Worm (Caenorhabditis elegans): ENCODE data around the gene arl-5.

arl-5 gene

DNA sequence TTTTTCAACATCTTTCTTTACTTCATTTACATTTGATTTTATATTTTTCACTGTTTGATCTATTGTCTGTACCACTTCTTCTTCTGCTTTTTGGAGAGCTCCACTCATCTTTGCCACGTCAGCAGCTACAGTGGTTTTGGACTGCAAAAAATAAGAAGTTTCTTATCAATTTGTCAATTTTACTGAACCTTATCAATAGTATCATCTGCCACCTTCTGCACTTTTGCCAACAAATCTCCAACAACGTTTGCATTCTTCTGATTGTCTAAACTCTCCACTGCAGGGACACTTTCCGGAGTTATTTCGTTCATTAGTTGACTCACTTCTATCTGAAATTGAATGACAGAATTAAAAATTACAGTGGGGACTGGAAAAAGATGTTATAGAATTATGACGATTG, 36.3 kb upstream of the arl-5 start:
- TF ChIP-seq egl-5 (tag; optimal IDR thresholded peaks at IDR 0.05): no peak
- TF ChIP-seq fkh-10 (GFP tag; optimal IDR thresholded peaks at IDR 0.05): no peak
- TF ChIP-seq elt-1 (tag; optimal IDR thresholded peaks at IDR 0.05): no peak
- peak; percentile 37 for TF ChIP-seq pha-4 (tag; optimal IDR thresholded peaks at IDR 0.05)
- no peak for TF ChIP-seq ceh-82 (tag; optimal IDR thresholded peaks at IDR 0.05)
- TF ChIP-seq elt-2 (tag; optimal IDR thresholded peaks at IDR 0.05): peak; percentile 84
- TF ChIP-seq mml-1 (tag; optimal IDR thresholded peaks at IDR 0.05): no peak
- TF ChIP-seq pqm-1 (tag; optimal IDR thresholded peaks at IDR 0.05): peak; percentile 90
- TF ChIP-seq ztf-11 (tag; optimal IDR thresholded peaks at IDR 0.05): no peak

DNA sequence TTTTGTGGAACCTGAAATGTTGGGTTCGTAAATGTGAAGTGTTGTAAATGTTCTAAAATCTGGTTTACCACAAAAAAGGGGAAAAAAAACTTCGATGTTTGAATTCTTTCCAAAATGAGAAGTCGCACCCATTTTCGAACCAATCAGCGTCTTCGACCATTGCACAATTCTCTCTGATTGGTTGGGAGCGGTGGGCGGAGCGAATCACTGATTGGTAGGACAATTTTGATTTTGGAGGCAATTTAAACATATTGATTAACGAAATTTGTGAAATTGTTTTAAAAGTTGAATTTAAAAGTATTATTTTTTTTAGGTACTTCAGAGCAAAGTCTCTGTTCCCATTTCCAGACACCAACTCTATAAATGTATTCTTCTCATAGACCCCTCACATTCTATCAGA, 34.0 kb upstream of the arl-5 start:
- TF ChIP-seq aly-2 (tag; optimal IDR thresholded peaks at IDR 0.05) (no peak), nfya-1 (tag; optimal IDR thresholded peaks at IDR 0.05; ENCODE audit: insufficient read depth) (peak; percentile 83), ztf-11 (tag; optimal IDR thresholded peaks at IDR 0.05) (no peak), ceh-82 (tag; optimal IDR thresholded peaks at IDR 0.05) (no peak), pqm-1 (tag; optimal IDR thresholded peaks at IDR 0.05) (no peak), nhr-25 (tag; optimal IDR thresholded peaks at IDR 0.05) (no peak), elt-1 (tag; optimal IDR thresholded peaks at IDR 0.05) (no peak)

DNA sequence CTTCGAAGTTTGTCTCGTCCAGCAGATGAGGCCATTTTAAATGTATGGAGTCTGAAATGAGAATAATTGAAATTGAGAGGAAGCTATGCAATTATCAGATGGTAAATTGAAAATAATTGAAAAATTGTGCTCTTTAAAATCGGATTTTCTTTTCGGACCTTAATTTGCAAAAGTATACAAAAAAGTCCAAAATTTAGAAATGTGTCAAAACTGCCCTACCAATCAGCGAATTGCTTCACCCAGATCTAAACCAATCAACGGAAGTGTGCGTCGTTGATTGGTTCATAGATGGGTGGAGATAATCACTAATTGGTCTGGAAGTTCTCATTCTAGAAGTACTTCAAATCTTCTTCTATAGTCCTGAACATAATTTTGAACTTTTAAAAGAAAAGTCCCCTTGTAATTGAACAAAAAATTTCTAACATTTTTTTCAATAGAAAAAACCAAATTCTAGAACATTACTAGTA, 33.4 kb upstream of the arl-5 start, which contains the start of gene R10E11.5:
Gene R10E11.5 (minus strand): TSS at position 51 of the 467 bp plus-strand sequence.
- TF ChIP-seq lsy-12 (tag; optimal IDR thresholded peaks at IDR 0.05) (no peak), nfya-1 (tag; optimal IDR thresholded peaks at IDR 0.05; ENCODE audit: insufficient read depth) (peak; percentile 70)

DNA sequence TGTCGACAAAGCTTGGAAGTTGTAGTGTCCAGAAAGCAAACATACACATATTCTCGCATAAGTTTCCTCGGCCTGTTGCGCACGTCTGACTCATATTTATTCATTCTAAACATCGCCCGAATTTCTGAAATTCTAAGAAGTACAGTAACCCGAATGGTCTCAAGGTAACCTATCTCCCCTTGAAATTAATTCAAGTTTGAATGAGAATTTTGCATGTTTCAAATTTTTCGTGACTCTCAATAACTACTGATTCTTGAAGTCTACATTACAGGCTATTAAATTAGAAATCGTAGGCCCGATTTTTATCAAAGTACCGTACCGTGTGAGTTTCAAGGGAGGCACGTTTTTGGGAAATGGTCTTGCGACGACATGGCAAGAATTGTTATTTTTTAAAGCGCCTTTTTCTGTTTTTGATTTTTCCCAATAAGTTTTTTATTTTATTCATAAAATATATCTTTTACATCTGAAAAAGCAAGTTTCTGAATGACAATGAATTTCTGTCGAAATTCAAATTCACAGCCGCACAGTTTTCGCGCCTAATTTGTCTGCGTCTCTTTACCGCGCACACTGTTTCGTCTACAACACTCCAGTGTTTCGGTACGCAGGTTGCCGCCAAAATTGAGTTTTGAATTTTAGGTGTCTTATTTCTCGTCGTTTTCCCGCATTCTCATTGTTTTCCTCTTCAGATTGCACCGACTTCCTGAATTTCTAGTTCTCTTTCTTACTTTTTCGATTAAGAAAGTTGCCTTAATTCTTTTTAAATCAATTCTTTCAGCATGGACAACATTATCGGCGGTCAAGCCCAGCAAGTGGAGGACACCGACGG, 29.2 kb upstream of the arl-5 start, which contains the start of the genes R10E11.9 and mcm-6:
Gene R10E11.9 (minus strand): TSS at position 51 of the 826 bp plus-strand sequence.
Gene mcm-6 (plus strand): TSS at position 776 of the 826 bp plus-strand sequence.
- no peak for TF ChIP-seq nhr-67 (tag; optimal IDR thresholded peaks at IDR 0.05)
- TF ChIP-seq nfya-1 (tag; optimal IDR thresholded peaks at IDR 0.05; ENCODE audit: insufficient read depth): peak; percentile 18
- TF ChIP-seq nhr-25 (tag; optimal IDR thresholded peaks at IDR 0.05): peak; percentile 72

DNA sequence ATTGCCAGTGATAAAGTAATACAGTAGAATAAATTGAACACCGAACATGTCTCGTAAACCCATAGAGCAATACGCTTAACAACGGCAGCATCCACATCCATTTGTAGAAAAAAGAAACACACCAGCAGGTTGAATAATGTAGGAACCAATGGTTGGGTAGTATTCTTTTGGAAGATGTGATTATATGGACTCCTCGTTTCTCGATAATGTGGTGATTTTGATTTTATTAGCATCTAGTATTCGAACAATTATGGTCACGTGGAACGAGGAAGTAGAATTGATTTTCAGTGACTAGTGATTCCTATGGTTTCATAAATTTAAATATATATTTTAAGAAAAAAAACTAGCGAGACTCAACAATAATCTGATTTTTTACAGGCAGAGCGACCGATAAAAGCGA, 26.6 kb upstream of the arl-5 start, which contains the start of gene srxa-10:
Gene srxa-10 (minus strand): TSS at position 101 of the 400 bp plus-strand sequence.
- TF ChIP-seq egl-5 (tag; optimal IDR thresholded peaks at IDR 0.05): no peak
- no peak for TF ChIP-seq fos-1 (tag; optimal IDR thresholded peaks at IDR 0.05)
- no peak for TF ChIP-seq unc-39 (tag; optimal IDR thresholded peaks at IDR 0.05)
- TF ChIP-seq eor-1 (tag; optimal IDR thresholded peaks at IDR 0.05): no peak
- no peak for TF ChIP-seq ceh-82 (tag; optimal IDR thresholded peaks at IDR 0.05)
- TF ChIP-seq nhr-25 (tag; optimal IDR thresholded peaks at IDR 0.05): no peak
- no peak for TF ChIP-seq nhr-11 (tag; optimal IDR thresholded peaks at IDR 0.05)
- TF ChIP-seq mdl-1 (tag; optimal IDR thresholded peaks at IDR 0.05): no peak
- TF ChIP-seq tbx-2 (tag; optimal IDR thresholded peaks at IDR 0.05): no peak
- no peak for TF ChIP-seq nhr-12 (tag; optimal IDR thresholded peaks at IDR 0.05)
- no peak for TF ChIP-seq hmg-11 (tag; optimal IDR thresholded peaks at IDR 0.05)
- TF ChIP-seq nhr-237 (tag; optimal IDR thresholded peaks at IDR 0.05): no peak
- TF ChIP-seq ceh-16 (tag; optimal IDR thresholded peaks at IDR 0.05): no peak
- no peak for TF ChIP-seq lin-39 (tag; optimal IDR thresholded peaks at IDR 0.05)
- no peak for TF ChIP-seq ZK546.5 (tag; optimal IDR thresholded peaks at IDR 0.05)
- no peak for TF ChIP-seq pqm-1 (tag; optimal IDR thresholded peaks at IDR 0.05)
- TF ChIP-seq nhr-23 (tag; optimal IDR thresholded peaks at IDR 0.05): no peak

DNA sequence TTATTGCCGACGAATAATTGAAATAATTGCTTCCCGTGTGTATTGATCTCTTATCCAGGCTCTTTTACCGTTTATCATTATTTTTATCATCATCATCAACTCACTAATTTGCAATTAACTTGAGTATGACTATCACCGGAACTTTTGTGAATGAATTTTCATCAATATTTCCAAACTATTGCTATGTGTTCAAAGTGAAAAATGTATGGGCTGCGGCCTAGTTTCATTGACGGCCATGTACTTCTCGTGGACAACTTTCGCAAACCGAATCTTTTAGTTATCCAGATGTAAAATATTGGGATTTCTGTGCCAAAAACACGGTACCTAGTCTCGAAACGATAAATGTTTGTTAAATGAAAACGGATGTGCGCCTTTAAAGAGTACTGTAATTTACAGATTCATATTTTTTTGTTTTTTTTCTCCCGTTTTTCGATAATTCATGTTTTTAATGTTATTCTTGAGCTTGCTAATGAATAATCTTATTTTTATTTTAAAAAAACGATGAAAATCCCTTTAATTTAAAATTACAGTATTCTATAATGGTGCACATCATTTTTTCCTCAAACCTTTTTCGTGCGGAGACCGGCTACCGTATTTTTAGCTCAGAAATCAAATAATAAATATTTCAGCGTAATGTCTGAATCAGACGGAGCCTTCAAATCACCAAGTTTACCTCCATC, 24.4 kb upstream of the arl-5 start, which contains the start of gene ZK632.2:
Gene ZK632.2 (plus strand): TSS at position 630 of the 680 bp plus-strand sequence.
- no peak for TF ChIP-seq skn-1 (tag; optimal IDR thresholded peaks at IDR 0.05)
- TF ChIP-seq fos-1 (tag; optimal IDR thresholded peaks at IDR 0.05): no peak
- TF ChIP-seq lin-15B (tag; optimal IDR thresholded peaks at IDR 0.05): peak; percentile 10
- no peak for TF ChIP-seq elt-2 (tag; optimal IDR thresholded peaks at IDR 0.05)
- no peak for TF ChIP-seq nhr-28 (tag; optimal IDR thresholded peaks at IDR 0.05)
- TF ChIP-seq nfya-1 (tag; optimal IDR thresholded peaks at IDR 0.05; ENCODE audit: insufficient read depth): peak; percentile 1
